Worm (Caenorhabditis elegans): ENCODE data around the gene tat-3.

The tat-3 gene

DNA sequence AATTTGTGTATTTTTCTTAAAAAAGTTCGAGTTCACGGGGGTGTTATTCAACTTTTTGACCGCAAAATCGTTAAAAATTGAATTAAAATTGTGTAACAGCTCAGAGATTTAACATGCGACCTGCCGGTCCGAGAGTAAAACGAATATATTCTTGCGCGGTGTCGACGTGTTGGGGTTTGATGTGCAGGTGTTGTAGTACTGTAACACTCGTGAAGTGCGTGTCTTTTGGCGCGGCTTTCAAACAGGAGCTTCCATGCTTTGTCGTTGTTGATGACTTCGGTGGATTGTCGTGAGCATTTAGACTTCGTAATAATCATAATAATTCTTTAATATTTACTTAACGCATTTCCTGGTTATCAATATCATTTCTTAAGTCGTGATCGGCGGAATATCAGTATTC is at the start of gene tat-3:
Gene tat-3, minus strand, starts transcription at position 196 of the 400 bp plus-strand sequence.
- TF ChIP-seq unc-62 (GFP tag; optimal IDR thresholded peaks at IDR 0.05) (no peak), ceh-39 (tag; optimal IDR thresholded peaks at IDR 0.05) (no peak), elt-3 (tag; optimal IDR thresholded peaks at IDR 0.05) (no peak), snpc-4 (tag; optimal IDR thresholded peaks at IDR 0.05) (no peak), ham-2 (GFP tag; optimal IDR thresholded peaks at IDR 0.05) (no peak), nhr-237 (tag; optimal IDR thresholded peaks at IDR 0.05) (no peak), lin-13 (tag; optimal IDR thresholded peaks at IDR 0.05) (no peak), ceh-43 (GFP tag; optimal IDR thresholded peaks at IDR 0.05) (no peak), zip-8 (tag; optimal IDR thresholded peaks at IDR 0.05) (no peak), nhr-2 (tag; optimal IDR thresholded peaks at IDR 0.05) (no peak), nhr-12 (tag; optimal IDR thresholded peaks at IDR 0.05) (no peak), drap-1 (GFP tag; optimal IDR thresholded peaks at IDR 0.05) (no peak), nhr-28 (tag; optimal IDR thresholded peaks at IDR 0.05) (no peak), ztf-11 (tag; optimal IDR thresholded peaks at IDR 0.05) (no peak)

DNA sequence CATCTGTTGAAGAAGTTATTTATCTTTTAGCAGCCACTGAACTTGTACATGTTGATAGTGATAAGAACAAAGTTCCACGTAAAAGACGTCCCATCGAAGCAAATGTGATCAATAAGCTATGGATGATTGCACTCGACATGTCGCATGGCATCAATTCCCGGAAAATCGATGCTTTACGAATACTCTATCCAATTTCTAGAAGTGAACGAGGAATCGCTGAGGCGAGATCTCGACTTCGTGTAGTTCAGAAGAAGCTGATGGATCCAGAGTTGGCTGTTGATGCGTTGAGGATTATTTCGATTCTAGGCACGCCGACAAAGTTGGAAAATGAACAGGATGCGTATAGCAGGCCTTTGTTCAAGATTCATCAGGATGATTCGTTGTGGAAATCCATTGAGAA is 39.2 kb upstream of the tat-3 start:
- no peak for TF ChIP-seq hlh-1 (tag; optimal IDR thresholded peaks at IDR 0.05)

DNA sequence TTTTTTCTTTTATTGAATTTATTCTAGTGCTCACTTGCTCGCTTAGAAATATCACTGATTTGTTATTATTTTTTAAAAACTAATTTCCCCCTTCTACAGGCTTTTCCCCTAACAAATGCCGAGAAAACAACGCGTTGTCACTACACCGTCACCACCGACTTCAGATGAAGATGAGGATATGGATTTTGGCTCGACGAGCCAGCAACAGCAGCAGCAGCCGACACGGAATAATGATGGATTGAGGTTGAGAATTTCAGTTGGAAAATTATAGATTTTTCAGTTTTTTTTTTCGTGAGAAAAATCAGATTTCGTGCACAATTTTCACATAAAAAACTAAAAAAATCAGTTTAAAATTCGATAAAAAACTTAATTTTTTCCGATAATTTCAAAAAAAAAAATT is 32.5 kb upstream of the tat-3 start, which contains the start of gene dpy-28:
Gene dpy-28, plus strand, starts transcription at position 100 of the 400 bp plus-strand sequence.
- no peak for TF ChIP-seq nhr-76 (tag; optimal IDR thresholded peaks at IDR 0.05)
- no peak for TF ChIP-seq mep-1 (tag; optimal IDR thresholded peaks at IDR 0.05)

DNA sequence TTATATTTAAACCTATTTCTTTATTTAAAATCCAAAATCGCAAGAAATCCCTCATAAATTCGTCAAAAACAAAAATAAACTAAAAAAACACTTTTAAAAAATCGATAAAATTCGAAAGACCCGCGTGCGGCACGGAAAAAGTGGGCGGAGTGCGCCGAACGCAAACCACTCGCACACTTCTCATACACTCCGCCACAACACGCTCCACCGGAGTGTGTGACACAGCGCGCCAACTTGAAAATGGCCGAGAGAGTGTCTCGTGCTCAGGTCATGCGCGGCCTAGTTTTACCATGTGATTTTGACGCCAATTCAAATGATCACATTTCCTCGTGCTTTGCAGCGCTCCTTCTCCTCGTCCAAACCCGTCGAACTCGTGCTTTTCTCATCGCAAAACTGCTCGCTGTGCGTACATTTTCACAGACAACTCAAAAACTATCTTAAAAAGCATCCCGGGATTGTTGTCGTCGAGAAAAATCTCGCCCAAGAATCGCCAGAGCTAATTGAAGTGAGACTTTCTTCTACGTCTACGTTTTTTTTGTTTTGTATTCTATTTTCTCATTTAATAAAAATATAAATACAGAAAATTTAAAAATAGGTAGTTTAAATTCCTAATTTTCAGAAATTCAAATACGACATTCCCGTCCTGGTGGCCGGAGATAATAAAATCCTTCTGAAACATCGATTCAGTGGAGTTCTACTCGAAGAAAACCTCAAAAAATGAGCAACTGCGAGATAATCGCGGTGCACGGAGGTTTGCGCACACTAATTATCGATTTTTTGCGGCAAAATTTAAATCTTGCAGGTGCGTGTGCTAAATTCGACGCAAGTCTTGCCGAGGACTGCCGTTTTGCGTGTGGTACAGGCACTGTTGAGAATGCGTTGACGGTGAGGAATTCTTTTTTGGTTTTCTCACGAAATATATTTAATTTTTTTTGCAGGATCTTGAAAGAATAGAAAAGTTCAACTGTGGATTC is 28.8 kb upstream of the tat-3 start, which contains the start of gene tasp-1:
Gene tasp-1, plus strand, starts transcription at position 258 of the 974 bp plus-strand sequence.
- TF ChIP-seq snpc-4 (tag; optimal IDR thresholded peaks at IDR 0.05), result no peak
- TF ChIP-seq ceh-43 (GFP tag; optimal IDR thresholded peaks at IDR 0.05), result peak; percentile 93
- peak; percentile 94 for TF ChIP-seq lsy-2 (tag; optimal IDR thresholded peaks at IDR 0.05)
- TF ChIP-seq elt-3 (tag; optimal IDR thresholded peaks at IDR 0.05), result peak; percentile 88
- TF ChIP-seq sptf-1 (tag; optimal IDR thresholded peaks at IDR 0.05), result peak; percentile 99
- peak; percentile 98 for TF ChIP-seq cnd-1 (tag; optimal IDR thresholded peaks at IDR 0.05)
- TF ChIP-seq blmp-1 (tag; optimal IDR thresholded peaks at IDR 0.05), result peak; percentile 72
- TF ChIP-seq nhr-2 (tag; optimal IDR thresholded peaks at IDR 0.05), result peak; percentile 71
- TF ChIP-seq mep-1 (tag; optimal IDR thresholded peaks at IDR 0.05), result peak; percentile 100
- TF ChIP-seq lin-13 (tag; optimal IDR thresholded peaks at IDR 0.05), result peak; percentile 100
- peak; percentile 99 for TF ChIP-seq ztf-11 (tag; optimal IDR thresholded peaks at IDR 0.05)
- peak; percentile 91 for TF ChIP-seq ces-1 (GFP tag; optimal IDR thresholded peaks at IDR 0.05)
- peak; percentile 91 for TF ChIP-seq nhr-28 (tag; optimal IDR thresholded peaks at IDR 0.05)
- peak; percentile 87 for TF ChIP-seq nhr-76 (tag; optimal IDR thresholded peaks at IDR 0.05)
- peak; percentile 90 for TF ChIP-seq ham-2 (GFP tag; optimal IDR thresholded peaks at IDR 0.05)
- peak; percentile 97 for TF ChIP-seq tbx-8 (GFP tag; optimal IDR thresholded peaks at IDR 0.05)
- peak; percentile 99 for TF ChIP-seq nhr-12 (tag; optimal IDR thresholded peaks at IDR 0.05)
- TF ChIP-seq elt-1 (tag; optimal IDR thresholded peaks at IDR 0.05; ENCODE audit: borderline replicate concordance, insufficient read depth), result peak; percentile 72
- TF ChIP-seq zip-8 (tag; optimal IDR thresholded peaks at IDR 0.05), result no peak
- peak; percentile 100 for TF ChIP-seq pha-4 (tag; optimal IDR thresholded peaks at IDR 0.05)
- TF ChIP-seq lin-32 (GFP tag; optimal IDR thresholded peaks at IDR 0.05), result peak; percentile 87
- TF ChIP-seq unc-62 (GFP tag; optimal IDR thresholded peaks at IDR 0.05), result peak; percentile 96
- peak; percentile 96 for TF ChIP-seq unc-39 (tag; optimal IDR thresholded peaks at IDR 0.05)
- TF ChIP-seq ceh-39 (tag; optimal IDR thresholded peaks at IDR 0.05), result peak; percentile 99
- TF ChIP-seq flh-1 (GFP tag; optimal IDR thresholded peaks at IDR 0.05), result peak; percentile 73
- peak; percentile 93 for TF ChIP-seq ceh-83 (GFP tag; optimal IDR thresholded peaks at IDR 0.05)
- TF ChIP-seq hlh-1 (tag; optimal IDR thresholded peaks at IDR 0.05), result peak; percentile 94
- peak; percentile 97 for TF ChIP-seq unc-120 (tag; optimal IDR thresholded peaks at IDR 0.05; ENCODE audit: poor library complexity, severe bottlenecking)
- peak; percentile 99 for TF ChIP-seq mls-2 (tag; optimal IDR thresholded peaks at IDR 0.05)
- TF ChIP-seq nhr-237 (tag; optimal IDR thresholded peaks at IDR 0.05), result peak; percentile 99
- TF ChIP-seq M03D4.4 (tag; optimal IDR thresholded peaks at IDR 0.05), result peak; percentile 98
- TF ChIP-seq bed-3 (GFP tag; optimal IDR thresholded peaks at IDR 0.05), result peak; percentile 88
- TF ChIP-seq sem-2 (GFP tag; optimal IDR thresholded peaks at IDR 0.05), result peak; percentile 74
- TF ChIP-seq mab-5 (tag; optimal IDR thresholded peaks at IDR 0.05), result peak; percentile 81
- TF ChIP-seq drap-1 (GFP tag; optimal IDR thresholded peaks at IDR 0.05), result peak; percentile 99
